Fruit fly (Drosophila melanogaster): ENCODE data around the gene CG42613.

The CG42613 gene

DNA sequence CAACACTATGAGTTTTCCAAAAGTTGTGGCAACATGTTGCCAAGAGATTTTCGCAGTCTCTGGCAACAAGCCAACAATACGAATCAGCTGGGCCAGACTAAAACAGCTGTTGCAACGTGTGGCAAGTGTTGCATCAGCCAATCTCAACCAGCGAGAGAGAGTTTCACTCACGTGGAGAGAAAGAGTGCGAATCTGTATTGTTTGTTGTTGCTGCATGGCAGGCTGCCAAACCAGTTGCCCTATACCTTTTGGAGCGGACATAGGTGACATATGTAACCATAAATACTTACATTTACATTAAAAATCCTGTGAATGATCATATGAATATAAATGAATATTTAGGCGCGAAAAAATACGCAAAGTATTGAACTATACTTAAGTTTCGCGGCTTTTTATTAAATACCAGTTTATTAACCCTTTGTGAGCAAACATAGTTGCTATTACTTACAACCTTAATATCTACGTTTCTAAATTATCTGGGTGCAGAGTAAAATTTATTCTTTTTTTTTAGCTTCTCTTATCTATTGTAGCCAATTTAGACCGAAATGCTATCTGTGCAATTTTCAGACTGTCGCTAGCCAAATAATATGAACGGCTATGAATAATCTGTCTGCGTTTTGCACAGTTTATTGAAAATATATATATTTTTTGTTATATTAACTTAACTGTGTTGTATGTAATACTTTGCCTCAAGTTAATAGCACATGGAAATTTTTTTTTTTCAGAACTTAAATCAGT lies 15.0 kb upstream of the CG42613 start (continued):
- TF ChIP-seq CG9437 (GFP tag; optimal IDR thresholded peaks at IDR 0.05) (peak; percentile 43), CG12659 (GFP tag; optimal IDR thresholded peaks at IDR 0.05) (peak; percentile 6), MESR4 (GFP tag; optimal IDR thresholded peaks at IDR 0.05) (no peak), row (GFP tag; IDR thresholded peaks at IDR 0.05) (peak; percentile 37; the same call in 2 of the 3 replicates), tna (GFP tag; IDR thresholded peaks at IDR 0.05; ENCODE audit: partially characterized antibody) (no peak), Med (GFP tag) (peak; percentile 60), CG18262 (tag; optimal IDR thresholded peaks at IDR 0.05) (peak; percentile 41), crc (GFP tag; optimal IDR thresholded peaks at IDR 0.05) (no peak), vfl (GFP tag; optimal IDR thresholded peaks at IDR 0.05) (no peak), CG1024 (GFP tag; IDR thresholded peaks at IDR 0.05) (no peak), CG15011 (GFP tag; optimal IDR thresholded peaks at IDR 0.05) (no peak), E2f1 (GFP tag; IDR thresholded peaks at IDR 0.05) (0 out of 2 replicates have a peak, but pooled peaks have one; percentile 16), CG31224 (GFP tag; IDR thresholded peaks at IDR 0.05) (peak; percentile 18; the same call in 1 of the 2 replicates), CG6175 (GFP tag; IDR thresholded peaks at IDR 0.05) (peak; percentile 69; the same call in 1 of the 3 replicates), CG12744 (GFP tag; optimal IDR thresholded peaks at IDR 0.05) (no peak), CG4328 (GFP tag; optimal IDR thresholded peaks at IDR 0.05) (no peak), Asciz (GFP tag; optimal IDR thresholded peaks at IDR 0.05) (no peak), Ets65A (GFP tag) (no peak), bab2 (GFP tag; optimal IDR thresholded peaks at IDR 0.05) (no peak), hkb (optimal IDR thresholded peaks at IDR 0.05) (no peak), hkb (GFP tag; IDR thresholded peaks at IDR 0.05) (no peak), Antp (GFP tag; optimal IDR thresholded peaks at IDR 0.05) (no peak), nom (GFP tag; optimal IDR thresholded peaks at IDR 0.05) (peak; percentile 12), ap (GFP tag; IDR thresholded peaks at IDR 0.05) (no peak), ranshi (GFP tag; IDR thresholded peaks at IDR 0.05) (0 out of 2 replicates have a peak, but pooled peaks have one; percentile 35), Vsx1 (GFP tag; optimal IDR thresholded peaks at IDR 0.05) (no peak), CG5180 (GFP tag; optimal IDR thresholded peaks at IDR 0.05) (peak; percentile 25), zen (tag; optimal IDR thresholded peaks at IDR 0.05) (peak; percentile 3), CG3281 (GFP tag; optimal IDR thresholded peaks at IDR 0.05) (no peak), slbo (GFP tag; IDR thresholded peaks at IDR 0.05) (0 out of 2 replicates have a peak, but pooled peaks have one; percentile 21), CG4730 (GFP tag; IDR thresholded peaks at IDR 0.05) (no peak), Hr78 (GFP tag; optimal IDR thresholded peaks at IDR 0.05) (no peak), pho (GFP tag; optimal IDR thresholded peaks at IDR 0.05) (no peak), Kr (GFP tag; optimal IDR thresholded peaks at IDR 0.05) (no peak), NC2β (GFP tag; optimal IDR thresholded peaks at IDR 0.05) (no peak), bsh (GFP tag; optimal IDR thresholded peaks at IDR 0.05) (peak; percentile 33 to 43), usp (GFP tag; optimal IDR thresholded peaks at IDR 0.05) (no peak), gfzf (GFP tag; optimal IDR thresholded peaks at IDR 0.05) (no peak), Hr51 (GFP tag; optimal IDR thresholded peaks at IDR 0.05) (no peak), prd (optimal IDR thresholded peaks at IDR 0.05) (no peak), prd (GFP tag; IDR thresholded peaks at IDR 0.05) (no peak), Aef1 (GFP tag; IDR thresholded peaks at IDR 0.05) (no peak), CoRest (tag; optimal IDR thresholded peaks at IDR 0.05) (peak; percentile 17), Bgb (GFP tag; IDR thresholded peaks at IDR 0.05; ENCODE audit: partially characterized antibody) (no peak), Scr (GFP tag; IDR thresholded peaks at IDR 0.05; ENCODE audit: partially characterized antibody) (no peak), Sin3A (optimal IDR thresholded peaks at IDR 0.05) (no peak), CG13624 (GFP tag; optimal IDR thresholded peaks at IDR 0.05) (no peak), CG11093 (GFP tag; IDR thresholded peaks at IDR 0.05) (no peak), Drgx (GFP tag; IDR thresholded peaks at IDR 0.05) (peak; percentile 58), CG14014 (GFP tag; IDR thresholded peaks at IDR 0.05) (peak; percentile 28; the same call in 1 of the 2 replicates)
